Fruit fly (Drosophila melanogaster): ENCODE data around the gene dnk.

The dnk gene

DNA sequence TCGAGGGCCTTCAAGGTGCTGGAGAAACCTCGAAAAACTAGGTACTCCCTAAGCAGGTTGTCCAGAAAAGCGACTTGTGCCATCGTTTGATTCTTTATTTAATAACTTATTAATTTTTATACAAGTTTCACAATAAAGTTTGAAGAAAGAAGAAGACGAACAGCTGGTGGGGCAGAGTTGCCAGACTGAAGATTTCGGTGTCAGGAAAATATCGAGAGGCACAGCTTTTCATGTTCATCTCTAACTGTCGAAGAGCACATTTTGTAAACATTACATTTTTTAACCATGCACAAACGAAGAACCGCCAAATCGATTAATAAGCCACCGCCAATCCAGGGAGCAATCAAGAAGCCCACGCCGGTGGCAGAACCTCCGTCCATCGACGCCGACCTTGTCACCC lies 43.1 kb downstream of the dnk start, which contains the start of the genes CG6005 and CG14286 (continued):
- TF ChIP-seq CG2129 (GFP tag; IDR thresholded peaks at IDR 0.05; ENCODE audit: partially characterized antibody): peak; percentile 42; the same call in 1 of the 2 replicates
- no peak for TF ChIP-seq CG6654 (GFP tag; optimal IDR thresholded peaks at IDR 0.05)
- no peak for TF ChIP-seq Ssrp (tag; optimal IDR thresholded peaks at IDR 0.05)
- 0 out of 3 replicates have a peak, but pooled peaks have one; percentile 18 for TF ChIP-seq sr (GFP tag; IDR thresholded peaks at IDR 0.05)
- TF ChIP-seq sqz (GFP tag; optimal IDR thresholded peaks at IDR 0.05): no peak
- 0 out of 2 replicates have a peak, but pooled peaks have one; percentile 32 for TF ChIP-seq stc (GFP tag; IDR thresholded peaks at IDR 0.05)
- no peak for TF ChIP-seq CG1233 (GFP tag; optimal IDR thresholded peaks at IDR 0.05)
- TF ChIP-seq Chrac-16 (GFP tag; optimal IDR thresholded peaks at IDR 0.05): peak; percentile 67
- TF ChIP-seq CG32767 (GFP tag; IDR thresholded peaks at IDR 0.05): no peak
- TF ChIP-seq NC2β (GFP tag; optimal IDR thresholded peaks at IDR 0.05): peak; percentile 38
- peak; percentile 59 for TF ChIP-seq sug (tag; optimal IDR thresholded peaks at IDR 0.05)
- TF ChIP-seq CG31224 (GFP tag; IDR thresholded peaks at IDR 0.05): peak; percentile 59; the same call in 1 of the 2 replicates
- TF ChIP-seq Hsf (GFP tag; optimal IDR thresholded peaks at IDR 0.05): peak; percentile 64
- TF ChIP-seq HmgZ (tag; optimal IDR thresholded peaks at IDR 0.05): peak; percentile 80
- no peak for TF ChIP-seq Usf (GFP tag; optimal IDR thresholded peaks at IDR 0.05)
- TF ChIP-seq gsb (GFP tag; IDR thresholded peaks at IDR 0.05): 0 out of 2 replicates have a peak, but pooled peaks have one; percentile 27
- peak; percentile 52 for TF ChIP-seq CG8089 (GFP tag; optimal IDR thresholded peaks at IDR 0.05)
- peak; percentile 32 to 66 for TF ChIP-seq Pdp1 (GFP tag; optimal IDR thresholded peaks at IDR 0.05)
- TF ChIP-seq CG12219 (GFP tag; optimal IDR thresholded peaks at IDR 0.05): no peak
- TF ChIP-seq Atf3 (GFP tag; optimal IDR thresholded peaks at IDR 0.05): no peak
- TF ChIP-seq CG34422 (GFP tag; IDR thresholded peaks at IDR 0.05): peak; percentile 89
- peak; percentile 64; the same call in 2 of the 3 replicates for TF ChIP-seq CG6175 (GFP tag; IDR thresholded peaks at IDR 0.05)
- TF ChIP-seq bsh (GFP tag; optimal IDR thresholded peaks at IDR 0.05): peak in 1 of 2 experiments; percentile 38
- TF ChIP-seq CG3995 (GFP tag; optimal IDR thresholded peaks at IDR 0.05): peak; percentile 53
- TF ChIP-seq crol (GFP tag; IDR thresholded peaks at IDR 0.05): no peak
- TF ChIP-seq cad (GFP tag; optimal IDR thresholded peaks at IDR 0.05): no peak
- no peak for TF ChIP-seq HLHmδ (GFP tag; optimal IDR thresholded peaks at IDR 0.05)
- no peak for TF ChIP-seq CG2202 (tag; optimal IDR thresholded peaks at IDR 0.05)
- peak; percentile 84 for TF ChIP-seq knrl (GFP tag; IDR thresholded peaks at IDR 0.05; ENCODE audit: partially characterized antibody)
- no peak for TF ChIP-seq danr (GFP tag; IDR thresholded peaks at IDR 0.05)
- no peak for TF ChIP-seq maf-S (GFP tag; optimal IDR thresholded peaks at IDR 0.05)
- TF ChIP-seq CG17829 (tag; optimal IDR thresholded peaks at IDR 0.05): peak; percentile 26
- TF ChIP-seq Ets97D (GFP tag; optimal IDR thresholded peaks at IDR 0.05): peak; percentile 50
- TF ChIP-seq E2f1 (GFP tag; IDR thresholded peaks at IDR 0.05): peak; percentile 53
- TF ChIP-seq Deaf1 (tag; optimal IDR thresholded peaks at IDR 0.05): no peak
- TF ChIP-seq CG6854 (GFP tag; optimal IDR thresholded peaks at IDR 0.05): no peak
- peak; percentile 34 for TF ChIP-seq CoRest (tag; optimal IDR thresholded peaks at IDR 0.05)
- no peak for TF ChIP-seq h (optimal IDR thresholded peaks at IDR 0.05)
- no peak for TF ChIP-seq kah (GFP tag; optimal IDR thresholded peaks at IDR 0.05)
- TF ChIP-seq ase (GFP tag; IDR thresholded peaks at IDR 0.05): peak; percentile 64; the same call in 1 of the 3 replicates
- TF ChIP-seq slbo (GFP tag; IDR thresholded peaks at IDR 0.05): peak; percentile 94
- peak; percentile 13 for TF ChIP-seq CTCF (GFP tag; optimal IDR thresholded peaks at IDR 0.05)
- no peak for TF ChIP-seq CG10431 (GFP tag; optimal IDR thresholded peaks at IDR 0.05)
- TF ChIP-seq ab (GFP tag; optimal IDR thresholded peaks at IDR 0.05): no peak
- no peak for TF ChIP-seq Lpt (GFP tag; optimal IDR thresholded peaks at IDR 0.05)
- TF ChIP-seq pros (GFP tag; optimal IDR thresholded peaks at IDR 0.05): no peak
- TF ChIP-seq CG13424 (tag; optimal IDR thresholded peaks at IDR 0.05): peak; percentile 67
- no peak for TF ChIP-seq exex (tag; optimal IDR thresholded peaks at IDR 0.05)
- no peak for TF ChIP-seq pan (optimal IDR thresholded peaks at IDR 0.05)
- peak in 1 of 2 experiments; percentile 75 for TF ChIP-seq pan (GFP tag; optimal IDR thresholded peaks at IDR 0.05 in 1 of 2, IDR thresholded peaks at IDR 0.05 in 1 of 2)
- TF ChIP-seq CG12236 (GFP tag; optimal IDR thresholded peaks at IDR 0.05): no peak
- no peak for TF ChIP-seq jing (GFP tag; optimal IDR thresholded peaks at IDR 0.05)
- peak; percentile 21; the same call in 1 of the 2 replicates for TF ChIP-seq dimm (GFP tag; IDR thresholded peaks at IDR 0.05)

All from whole organism, embryonic.